Fruit fly (Drosophila melanogaster) S2 (cell line): ENCODE results near the gene Nmdmc.

Experiments
- CG8478 ChIP-seq: fragments of >200 bp; optimal IDR thresholded peaks from 2 replicates; lab custom pipeline; 2018
- CTCF ChIP-seq, 2 experiments: fragments of >200 bp; optimal IDR thresholded peaks; 2 replicates each; lab custom pipeline; 2018

- TF ChIP-seq CG8478 (lab: Kevin White, UChicago) (no peak), CTCF (optimal IDR thresholded peaks at IDR 0.05; lab: Kevin White, UChicago) (no peak)
Measured at dm6 chr3R:9027082-9027481, 23.3 kb downstream of the Nmdmc start.
